Fruit fly (Drosophila melanogaster): ENCODE results near the gene raskol.

The raskol gene

DNA sequence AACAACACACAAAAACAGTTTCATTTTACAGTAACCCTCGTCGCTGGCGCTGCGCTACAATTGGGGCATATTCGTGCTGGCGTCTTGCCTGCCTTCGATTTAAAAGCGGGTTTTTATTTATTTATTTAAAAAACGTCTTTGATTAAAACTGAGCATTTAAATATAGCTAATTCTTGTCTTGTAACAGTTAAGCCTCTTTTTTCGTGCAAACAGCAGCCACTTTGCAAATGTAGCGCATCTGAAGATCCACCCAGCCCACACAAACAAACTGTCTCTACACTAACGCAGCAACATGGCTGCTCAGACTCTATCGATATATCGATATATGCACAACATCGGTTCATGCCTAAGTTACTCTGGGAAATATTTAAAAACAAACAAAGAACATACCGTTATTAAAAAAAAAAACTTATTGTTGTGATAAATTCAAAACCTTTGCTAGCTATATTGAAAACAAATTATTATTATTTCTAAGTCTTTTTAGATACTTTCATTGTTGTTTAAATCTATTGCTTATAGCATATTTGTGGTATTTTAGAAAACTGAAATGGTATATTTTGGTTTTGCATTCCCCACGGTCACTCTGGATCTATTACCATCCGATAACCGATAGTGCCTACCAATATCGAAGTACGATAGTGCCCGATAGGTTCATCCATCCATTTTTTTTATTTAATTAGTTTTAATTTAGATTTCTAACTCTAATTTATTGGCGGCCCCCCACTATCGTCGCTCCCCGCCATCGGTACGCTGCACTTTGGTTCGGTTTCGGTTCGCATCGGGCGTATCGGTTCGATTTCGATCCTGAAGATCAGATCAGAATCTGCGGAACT is 7.0 kb upstream of the raskol start, which contains the start of the genes CG8188 and par-6 (continued):
- TF ChIP-seq Fer1 (GFP tag; optimal IDR thresholded peaks at IDR 0.05) (peak; percentile 87), ara (GFP tag; IDR thresholded peaks at IDR 0.05) (peak; percentile 85), Bteb2 (GFP tag; optimal IDR thresholded peaks at IDR 0.05) (peak; percentile 76), CG4282 (GFP tag; optimal IDR thresholded peaks at IDR 0.05) (peak; percentile 76), Asciz (GFP tag; optimal IDR thresholded peaks at IDR 0.05) (peak; percentile 77), CG17186 (GFP tag; optimal IDR thresholded peaks at IDR 0.05) (peak; percentile 50), h (optimal IDR thresholded peaks at IDR 0.05) (no peak), pfk (GFP tag; optimal IDR thresholded peaks at IDR 0.05) (peak; percentile 10), Sry-δ (GFP tag; optimal IDR thresholded peaks at IDR 0.05) (peak; percentile 80), Hmx (GFP tag; optimal IDR thresholded peaks at IDR 0.05) (peak; percentile 59), CG12299 (tag; optimal IDR thresholded peaks at IDR 0.05) (peak; percentile 81), wdn (GFP tag; IDR thresholded peaks at IDR 0.05) (peak; percentile 81), kni (GFP tag; optimal IDR thresholded peaks at IDR 0.05) (no peak), chif (GFP tag; optimal IDR thresholded peaks at IDR 0.05) (peak; percentile 79 to 90), Atf6 (GFP tag; IDR thresholded peaks at IDR 0.05) (peak; percentile 87), ase (GFP tag; IDR thresholded peaks at IDR 0.05) (peak; percentile 67; the same call in 2 of the 3 replicates), CG12071 (GFP tag; optimal IDR thresholded peaks at IDR 0.05) (no peak), NFAT (GFP tag; IDR thresholded peaks at IDR 0.05) (peak; percentile 75), CG2120 (GFP tag; optimal IDR thresholded peaks at IDR 0.05) (peak; percentile 93), vvl (GFP tag; IDR thresholded peaks at IDR 0.05) (peak; percentile 92), CHES-1-like (GFP tag; optimal IDR thresholded peaks at IDR 0.05) (peak; percentile 83), CG17829 (tag; optimal IDR thresholded peaks at IDR 0.05) (peak; percentile 87), Aef1 (GFP tag; IDR thresholded peaks at IDR 0.05) (peak; percentile 89), sc (optimal IDR thresholded peaks at IDR 0.05) (no peak), sc (GFP tag; optimal IDR thresholded peaks at IDR 0.05) (peak; percentile 53), yki (optimal IDR thresholded peaks at IDR 0.05) (no peak), ap (GFP tag; IDR thresholded peaks at IDR 0.05) (peak; percentile 71), disco-r (GFP tag; optimal IDR thresholded peaks at IDR 0.05) (peak; percentile 63), CG10654 (GFP tag; optimal IDR thresholded peaks at IDR 0.05) (peak; percentile 82), E2f1 (GFP tag; IDR thresholded peaks at IDR 0.05) (peak; percentile 80), CkIIα-i1 (GFP tag; IDR thresholded peaks at IDR 0.05) (no peak), trem (tag; optimal IDR thresholded peaks at IDR 0.05) (peak; percentile 81), lov (optimal IDR thresholded peaks at IDR 0.05) (no peak), lov (GFP tag; IDR thresholded peaks at IDR 0.05) (peak; percentile 70; the same call in 1 of the 3 replicates), ken (GFP tag; IDR thresholded peaks at IDR 0.05) (peak; percentile 91), CG11695 (GFP tag; IDR thresholded peaks at IDR 0.05) (peak; percentile 86), Doc2 (GFP tag; IDR thresholded peaks at IDR 0.05) (no peak), H2.0 (GFP tag; IDR thresholded peaks at IDR 0.05) (peak; percentile 78), Fer3 (tag; optimal IDR thresholded peaks at IDR 0.05) (peak; percentile 87), CG12219 (GFP tag; optimal IDR thresholded peaks at IDR 0.05) (peak; percentile 62), Pdp1 (GFP tag; optimal IDR thresholded peaks at IDR 0.05) (peak; percentile 86 to 92), Hr39 (optimal IDR thresholded peaks at IDR 0.05) (no peak), knrl (GFP tag; IDR thresholded peaks at IDR 0.05; ENCODE audit: partially characterized antibody) (peak; percentile 75), CG7271 (tag; optimal IDR thresholded peaks at IDR 0.05) (peak; percentile 31), CG11456 (GFP tag; IDR thresholded peaks at IDR 0.05) (peak; percentile 87), lab (GFP tag; optimal IDR thresholded peaks at IDR 0.05) (peak; percentile 90), Dll (GFP tag; IDR thresholded peaks at IDR 0.05; ENCODE audit: partially characterized antibody) (peak; percentile 82), CoRest (tag; optimal IDR thresholded peaks at IDR 0.05) (peak; percentile 88), Sox102F (GFP tag; optimal IDR thresholded peaks at IDR 0.05) (peak; percentile 81), CG4404 (GFP tag; IDR thresholded peaks at IDR 0.05) (peak; percentile 88), CG9876 (GFP tag; optimal IDR thresholded peaks at IDR 0.05) (peak; percentile 79)
